Worm (Caenorhabditis elegans): ENCODE data around the gene pkc-1.

pkc-1 gene

ce11 chrV:12025683-12026082 is 6.3 kb downstream of the pkc-1 start (continued):
- TF ChIP-seq fkh-8 (tag; optimal IDR thresholded peaks at IDR 0.05) (peak; percentile 64), vab-15 (tag; optimal IDR thresholded peaks at IDR 0.05) (no peak), nhr-71 (tag; optimal IDR thresholded peaks at IDR 0.05) (peak; percentile 46), ztf-11 (tag; optimal IDR thresholded peaks at IDR 0.05) (no peak), sup-37 (GFP tag; optimal IDR thresholded peaks at IDR 0.05) (no peak), lsy-2 (tag; optimal IDR thresholded peaks at IDR 0.05) (peak in 1 of 2 experiments; percentile 33), grh-1 (GFP tag; IDR thresholded peaks at IDR 0.05) (no peak), lin-35 (GFP tag; optimal IDR thresholded peaks at IDR 0.05) (no peak), fkh-10 (GFP tag; optimal IDR thresholded peaks at IDR 0.05) (peak; percentile 85)

- TF ChIP-seq zag-1 (tag; optimal IDR thresholded peaks at IDR 0.05): no peak
- TF ChIP-seq nhr-77 (tag; optimal IDR thresholded peaks at IDR 0.05): no peak
- no peak for TF ChIP-seq grh-1 (GFP tag; IDR thresholded peaks at IDR 0.05)
- TF ChIP-seq mdl-1 (tag; optimal IDR thresholded peaks at IDR 0.05): peak in 1 of 2 experiments; percentile 8
- no peak for TF ChIP-seq skn-1 (tag; optimal IDR thresholded peaks at IDR 0.05)
- TF ChIP-seq efl-3 (GFP tag; optimal IDR thresholded peaks at IDR 0.05): no peak
- no peak for TF ChIP-seq lin-13 (GFP tag; optimal IDR thresholded peaks at IDR 0.05)
- TF ChIP-seq ceh-8 (GFP tag; optimal IDR thresholded peaks at IDR 0.05): peak; percentile 73
- no peak for TF ChIP-seq sox-4 (tag; optimal IDR thresholded peaks at IDR 0.05)
- TF ChIP-seq ceh-63 (GFP tag; optimal IDR thresholded peaks at IDR 0.05): peak; percentile 82
- TF ChIP-seq ztf-4 (tag; optimal IDR thresholded peaks at IDR 0.05): peak; percentile 9
- TF ChIP-seq irx-1 (tag; optimal IDR thresholded peaks at IDR 0.05): peak; percentile 26
- no peak for TF ChIP-seq nhr-20 (tag; optimal IDR thresholded peaks at IDR 0.05)
- TF ChIP-seq sptf-1 (tag; optimal IDR thresholded peaks at IDR 0.05): no peak
- TF ChIP-seq mab-9 (GFP tag; IDR thresholded peaks at IDR 0.05): no peak
- TF ChIP-seq C04F5.9 (tag; optimal IDR thresholded peaks at IDR 0.05): no peak
- peak; percentile 88 for TF ChIP-seq lin-14 (GFP tag; optimal IDR thresholded peaks at IDR 0.05)
- peak in 2 of 3 experiments; percentile 24 to 35 for TF ChIP-seq ceh-82 (tag; optimal IDR thresholded peaks at IDR 0.05)
- no peak for TF ChIP-seq snpc-4 (tag; optimal IDR thresholded peaks at IDR 0.05)
- no peak for TF ChIP-seq nhr-76 (tag; optimal IDR thresholded peaks at IDR 0.05)
- TF ChIP-seq zip-4 (GFP tag; optimal IDR thresholded peaks at IDR 0.05): no peak
- TF ChIP-seq isw-1 (GFP tag; IDR thresholded peaks at IDR 0.05): no peak; the same call in 1 of the 2 replicates
- peak; percentile 17 for TF ChIP-seq xbp-1 (tag; optimal IDR thresholded peaks at IDR 0.05)
- no peak for TF ChIP-seq sup-37 (GFP tag; optimal IDR thresholded peaks at IDR 0.05)
- TF ChIP-seq nhr-237 (tag; optimal IDR thresholded peaks at IDR 0.05): no peak
- TF ChIP-seq jun-1 (tag; optimal IDR thresholded peaks at IDR 0.05): no peak
- no peak for TF ChIP-seq ztf-11 (tag; optimal IDR thresholded peaks at IDR 0.05)
- no peak for TF ChIP-seq C34B4.2 (tag; optimal IDR thresholded peaks at IDR 0.05)
- no peak for TF ChIP-seq hlh-4 (tag; optimal IDR thresholded peaks at IDR 0.05)
- TF ChIP-seq fkh-4 (tag; optimal IDR thresholded peaks at IDR 0.05; ENCODE audit: borderline replicate concordance): no peak
- peak; percentile 53 for TF ChIP-seq tbx-2 (tag; optimal IDR thresholded peaks at IDR 0.05)
- TF ChIP-seq hlh-17 (GFP tag; optimal IDR thresholded peaks at IDR 0.05; ENCODE audit: borderline replicate concordance): no peak
- no peak for TF ChIP-seq blmp-1 (tag; optimal IDR thresholded peaks at IDR 0.05)
- TF ChIP-seq snu-23 (GFP tag; optimal IDR thresholded peaks at IDR 0.05): peak; percentile 15
- peak; percentile 51 for TF ChIP-seq nhr-47 (tag; optimal IDR thresholded peaks at IDR 0.05)
- no peak for TF ChIP-seq vab-15 (tag; optimal IDR thresholded peaks at IDR 0.05)
- no peak for TF ChIP-seq tlp-1 (tag; optimal IDR thresholded peaks at IDR 0.05)
- TF ChIP-seq elt-3 (tag; optimal IDR thresholded peaks at IDR 0.05): no peak
- no peak for TF ChIP-seq dpl-1 (GFP tag; optimal IDR thresholded peaks at IDR 0.05)
- TF ChIP-seq nhr-85 (tag): no peak
- TF ChIP-seq ceh-90 (tag; optimal IDR thresholded peaks at IDR 0.05): no peak
- TF ChIP-seq unc-130 (tag; optimal IDR thresholded peaks at IDR 0.05): no peak
- TF ChIP-seq ceh-88 (GFP tag; IDR thresholded peaks at IDR 0.05): no peak
- TF ChIP-seq fkh-8 (tag; optimal IDR thresholded peaks at IDR 0.05): peak; percentile 70
- no peak for TF ChIP-seq Y116A8C.19 (tag; optimal IDR thresholded peaks at IDR 0.05; ENCODE audit: borderline replicate concordance)
- TF ChIP-seq pag-3 (tag; optimal IDR thresholded peaks at IDR 0.05; ENCODE audit: borderline replicate concordance, insufficient read depth): no peak
- TF ChIP-seq aha-1 (tag; optimal IDR thresholded peaks at IDR 0.05): no peak
These were observed 7.7 kb downstream of the pkc-1 start for ce11 chrV:12024273-12024672.

Data from whole organism, L1 larva.